Worm (Caenorhabditis elegans) whole organism, L1 larva: Measurements from ENCODE around the gene F42E8.1.

Experiments used
- ama-1 ChIP-seq: fragments of 150-350 bp; optimal IDR thresholded peaks from 2 replicates; lab custom pipeline; 2014
- elt-2 ChIP-seq: sonication (generic microtip); optimal IDR thresholded peaks from 2 replicates; lab custom pipeline; 2016; ENCODE audit warnings: missing genetic modification characterization, mild to moderate bottlenecking, inconsistent platforms, missing compliant biosample characterization, missing genetic modification reagents
- elt-3 ChIP-seq, 6 experiments: fragments of 150-350 bp in 1 of 6; sonication (generic microtip); optimal IDR thresholded peaks; 2 replicates each; lab custom pipeline; 2017 to 2018; ENCODE audit warnings: missing biosample characterization in 6 of 6, missing genetic modification characterization in 6 of 6, inconsistent platforms in 1 of 6
- nhr-11 ChIP-seq: fragments of 150-350 bp; optimal IDR thresholded peaks from 2 replicates; lab custom pipeline; 2014; ENCODE audit warnings: missing biosample characterization, missing genetic modification characterization
- nhr-237 ChIP-seq: fragments of 150-350 bp; optimal IDR thresholded peaks from 2 replicates; lab custom pipeline; 2014; ENCODE audit warnings: missing biosample characterization, missing genetic modification characterization
- pqm-1 ChIP-seq: sonication (generic microtip); optimal IDR thresholded peaks from 3 replicates; lab custom pipeline; 2017; ENCODE audit warnings: missing biosample characterization, missing genetic modification characterization
- sox-4 ChIP-seq: sonication (generic microtip); optimal IDR thresholded peaks from 2 replicates; lab custom pipeline; 2016; ENCODE audit warnings: missing genetic modification characterization, missing compliant biosample characterization

DNA sequence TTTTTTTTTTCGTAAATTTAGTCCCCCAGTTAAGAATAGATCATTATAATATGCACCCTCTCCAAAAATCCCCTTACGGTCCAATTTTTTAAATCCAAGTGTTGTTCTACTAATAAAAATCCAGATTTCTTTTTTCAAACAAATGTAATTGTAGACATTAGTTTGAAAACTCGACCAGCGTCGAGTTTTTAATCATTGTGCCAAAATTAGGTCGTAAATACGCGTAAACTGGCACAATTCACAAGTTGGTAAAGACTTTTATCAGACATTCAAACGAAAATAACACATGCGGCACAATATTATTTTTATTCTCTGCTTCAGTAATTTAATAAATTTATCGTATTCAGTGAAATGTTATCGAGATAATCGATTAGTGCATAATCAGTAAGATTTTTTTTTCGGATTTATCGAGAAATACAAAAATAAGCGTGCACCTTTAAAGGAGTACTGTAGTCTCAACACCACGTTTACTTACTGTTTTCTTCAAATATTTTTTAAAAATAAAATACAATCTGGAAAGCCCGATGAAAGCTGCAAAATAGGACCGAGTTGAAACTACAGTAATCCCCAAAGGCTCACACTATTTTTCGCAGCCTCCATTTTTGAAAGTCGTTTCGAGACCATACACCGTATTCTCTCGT lies 28.3 kb downstream of the F42E8.1 start, which contains the start of gene C34B4.4:
- TF ChIP-seq nhr-237 (no peak), pqm-1 (tag; lab: Kevin White, UChicago) (no peak), sox-4 (no peak), elt-3 (tag; optimal IDR thresholded peaks at IDR 0.05; lab: Kevin White, UChicago) (no peak), ama-1 (lab: Kevin White, UChicago) (no peak), elt-2 (peak; percentile 9), nhr-11 (tag; lab: Kevin White, UChicago) (no peak)
